Worm (Caenorhabditis elegans): ENCODE data around the gene C54E10.3.

DNA sequence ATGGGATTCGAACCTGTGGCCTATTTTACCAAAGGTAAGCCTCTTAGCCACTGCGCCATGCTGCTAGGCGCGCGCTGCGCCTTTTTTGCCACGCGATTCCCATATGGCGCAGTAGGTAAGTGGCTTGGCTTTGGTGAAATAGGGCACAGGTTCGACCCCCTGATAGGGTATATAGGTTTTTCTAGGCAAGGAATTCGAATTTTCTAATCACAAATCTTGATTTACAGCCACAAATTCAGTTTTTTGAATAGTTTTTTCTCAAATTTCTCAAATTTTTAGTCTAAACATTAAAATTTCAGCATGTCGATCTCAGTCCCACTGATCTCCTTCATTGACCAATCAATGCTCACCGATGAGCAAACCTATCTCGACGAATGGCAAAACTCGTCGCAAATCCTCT is at the start of gene C54E10.3:
- no peak for TF ChIP-seq nhr-11 (tag; optimal IDR thresholded peaks at IDR 0.05)
- TF ChIP-seq pqm-1 (tag; optimal IDR thresholded peaks at IDR 0.05) = no peak
- TF ChIP-seq hlh-6 (tag; optimal IDR thresholded peaks at IDR 0.05) = no peak
- TF ChIP-seq fkh-10 (GFP tag; optimal IDR thresholded peaks at IDR 0.05) = no peak
- TF ChIP-seq npax-4 (tag; optimal IDR thresholded peaks at IDR 0.05) = no peak
- TF ChIP-seq pat-9 (tag; optimal IDR thresholded peaks at IDR 0.05) = no peak
- TF ChIP-seq ceh-18 (tag; optimal IDR thresholded peaks at IDR 0.05) = no peak

Measured in whole organism, late embryonic.